Worm (Caenorhabditis elegans) whole organism, L2 larva: ENCODE results near the gene Y57G11C.5.

ENCODE experiments used
- egl-27 ChIP-seq: sonication (generic microtip); optimal IDR thresholded peaks from 3 replicates; lab custom pipeline; 2017; ENCODE audit warnings: missing biosample characterization, missing genetic modification reagents, missing genetic modification characterization
- fos-1 ChIP-seq: fragments of 150-350 bp; optimal IDR thresholded peaks from 2 replicates; lab custom pipeline; 2014; ENCODE audit warnings: missing biosample characterization, missing genetic modification characterization
- nhr-25 ChIP-seq: fragments of 150-350 bp; sonication (generic microtip); optimal IDR thresholded peaks from 3 replicates; lab custom pipeline; 2014; ENCODE audit warnings: missing biosample characterization, missing genetic modification characterization
- snpc-4 ChIP-seq: fragments of 150-350 bp; optimal IDR thresholded peaks from 2 replicates; lab custom pipeline; 2014; ENCODE audit warnings: missing biosample characterization, missing genetic modification characterization
- unc-62 ChIP-seq: fragments of 150-350 bp; optimal IDR thresholded peaks from 2 replicates; lab custom pipeline; 2014; ENCODE audit warnings: missing biosample characterization, missing genetic modification reagents, missing genetic modification characterization

DNA sequence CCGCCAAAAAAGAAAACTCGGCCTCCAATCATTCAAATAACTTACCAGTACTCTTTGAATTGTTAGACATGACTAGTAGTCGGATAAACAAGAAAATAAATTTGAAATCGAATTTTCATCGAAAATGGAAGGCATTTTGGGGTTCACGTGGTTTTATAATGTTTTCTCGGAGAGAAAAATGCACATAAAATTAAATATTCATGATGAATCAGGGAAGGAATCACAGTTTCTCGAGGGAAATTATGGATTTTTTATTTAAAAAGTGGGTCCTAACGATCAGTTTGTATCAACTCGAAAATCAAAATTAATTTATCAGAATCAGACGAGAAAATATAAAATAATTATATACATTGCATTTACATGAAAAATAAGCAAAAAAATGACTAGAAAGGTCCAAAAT, at the start of gene Y57G11C.5:
- no peak for TF ChIP-seq snpc-4
- TF ChIP-seq unc-62 (GFP tag; lab: Kevin White, UChicago), result no peak
- no peak for TF ChIP-seq nhr-25
- TF ChIP-seq egl-27 (tag; lab: Kevin White, UChicago), result no peak
- TF ChIP-seq fos-1, result no peak
